Worm (Caenorhabditis elegans): Measurements from ENCODE around the gene ZK418.11.

The ZK418.11 gene

ce11 chrIII:7095156-7095555 is 4.9 kb upstream of the ZK418.11 start, which contains the start of gene nhr-9:
Gene nhr-9, plus strand, starts transcription at chrIII:7095462.
- no peak for TF ChIP-seq ceh-9 (tag; optimal IDR thresholded peaks at IDR 0.05)
- no peak for TF ChIP-seq pqm-1 (tag; optimal IDR thresholded peaks at IDR 0.05)
- no peak for TF ChIP-seq ceh-18 (tag; optimal IDR thresholded peaks at IDR 0.05)
- no peak for TF ChIP-seq pros-1 (tag; optimal IDR thresholded peaks at IDR 0.05)

ce11 chrIII:7096481-7096880 is 3.6 kb upstream of the ZK418.11 start:
- TF ChIP-seq odd-2 (tag; optimal IDR thresholded peaks at IDR 0.05) (no peak), ref-2 (tag; optimal IDR thresholded peaks at IDR 0.05) (no peak), lim-6 (tag; optimal IDR thresholded peaks at IDR 0.05) (no peak), ceh-48 (tag; optimal IDR thresholded peaks at IDR 0.05) (no peak), syd-9 (tag; optimal IDR thresholded peaks at IDR 0.05) (no peak), hlh-6 (tag; optimal IDR thresholded peaks at IDR 0.05) (no peak), pat-9 (tag; optimal IDR thresholded peaks at IDR 0.05) (no peak), sox-4 (tag; optimal IDR thresholded peaks at IDR 0.05) (no peak), C08G9.2 (tag; optimal IDR thresholded peaks at IDR 0.05) (no peak), hlh-30 (tag; optimal IDR thresholded peaks at IDR 0.05; ENCODE audit: insufficient read depth) (no peak), pax-1 (tag; optimal IDR thresholded peaks at IDR 0.05) (no peak), F13H6.1 (tag; optimal IDR thresholded peaks at IDR 0.05) (no peak), lin-11 (tag; optimal IDR thresholded peaks at IDR 0.05) (no peak), ceh-9 (tag; optimal IDR thresholded peaks at IDR 0.05) (no peak), ttx-3 (tag; optimal IDR thresholded peaks at IDR 0.05) (no peak), ahr-1 (tag; optimal IDR thresholded peaks at IDR 0.05) (no peak), zip-5 (tag; optimal IDR thresholded peaks at IDR 0.05) (no peak), mec-3 (tag; optimal IDR thresholded peaks at IDR 0.05; ENCODE audit: borderline replicate concordance) (no peak)

- TF ChIP-seq gmeb-2 (tag; optimal IDR thresholded peaks at IDR 0.05) (no peak), elt-2 (tag; optimal IDR thresholded peaks at IDR 0.05) (no peak), eyg-1 (tag; optimal IDR thresholded peaks at IDR 0.05) (no peak), syd-9 (tag; optimal IDR thresholded peaks at IDR 0.05) (no peak), ets-4 (tag; optimal IDR thresholded peaks at IDR 0.05) (no peak), ceh-45 (GFP tag; IDR thresholded peaks at IDR 0.05) (no peak), che-1 (tag; optimal IDR thresholded peaks at IDR 0.05) (no peak), npax-4 (tag; optimal IDR thresholded peaks at IDR 0.05) (no peak), hlh-8 (tag; optimal IDR thresholded peaks at IDR 0.05) (no peak), hlh-6 (tag; optimal IDR thresholded peaks at IDR 0.05) (no peak), ceh-19 (GFP tag; optimal IDR thresholded peaks at IDR 0.05) (no peak), ceh-24 (tag; optimal IDR thresholded peaks at IDR 0.05) (no peak), ceh-31 (tag; optimal IDR thresholded peaks at IDR 0.05) (no peak), hlh-30 (tag; optimal IDR thresholded peaks at IDR 0.05; ENCODE audit: insufficient read depth) (no peak), pha-4 (tag; optimal IDR thresholded peaks at IDR 0.05) (no peak), ceh-22 (tag; optimal IDR thresholded peaks at IDR 0.05) (no peak), sox-4 (tag; optimal IDR thresholded peaks at IDR 0.05) (no peak), ref-2 (tag; optimal IDR thresholded peaks at IDR 0.05) (no peak)
Observed at ce11 chrIII:7101814-7102477, 1.9 kb downstream of the ZK418.11 start.

ce11 chrIII:7103940-7104440 is 3.9 kb downstream of the ZK418.11 start, which contains the start of gene cpg-2:
Gene cpg-2, minus strand, starts transcription at chrIII:7103990.
- TF ChIP-seq ceh-34 (tag; optimal IDR thresholded peaks at IDR 0.05) (no peak), lin-11 (tag; optimal IDR thresholded peaks at IDR 0.05) (no peak), pag-3 (tag; optimal IDR thresholded peaks at IDR 0.05; ENCODE audit: borderline replicate concordance) (no peak), dmd-4 (tag; optimal IDR thresholded peaks at IDR 0.05; ENCODE audit: borderline replicate concordance) (no peak)

Data from whole organism, late embryonic.